Worm (Caenorhabditis elegans): ENCODE measurements around the gene K02E11.10.
A peak's percentile ranks its signal among the peaks of the same experiment; 100 is the strongest.

Gene K02E11.10

ce11 chrV:14200086-14200485 lies 40.9 kb downstream of the K02E11.10 start (continued):
- peak; percentile 65 for TF ChIP-seq lin-15B (tag; optimal IDR thresholded peaks at IDR 0.05)
- TF ChIP-seq jun-1 (tag; optimal IDR thresholded peaks at IDR 0.05): peak; percentile 85
- peak; percentile 40 for TF ChIP-seq ama-1 (optimal IDR thresholded peaks at IDR 0.05)
- TF ChIP-seq unc-86 (tag; optimal IDR thresholded peaks at IDR 0.05): peak; percentile 57
- peak; percentile 93 for TF ChIP-seq nhr-11 (tag; optimal IDR thresholded peaks at IDR 0.05)
- peak in 3 of 6 experiments; percentile 56 to 92 (median 67) for TF ChIP-seq elt-3 (tag; optimal IDR thresholded peaks at IDR 0.05)
- TF ChIP-seq nhr-47 (tag; optimal IDR thresholded peaks at IDR 0.05): peak; percentile 91
- TF ChIP-seq efl-1 (optimal IDR thresholded peaks at IDR 0.05): peak; percentile 78 to 86
- TF ChIP-seq efl-1 (GFP tag; optimal IDR thresholded peaks at IDR 0.05 in 1 of 2): peak; percentile 59 to 95
- peak; percentile 50 for TF ChIP-seq unc-130 (tag; optimal IDR thresholded peaks at IDR 0.05)
- TF ChIP-seq egl-13 (tag; optimal IDR thresholded peaks at IDR 0.05): peak; percentile 68
- peak; percentile 100 for TF ChIP-seq zip-4 (GFP tag; optimal IDR thresholded peaks at IDR 0.05)
- no peak for TF ChIP-seq ceh-90 (tag; optimal IDR thresholded peaks at IDR 0.05)
- peak; percentile 97 for TF ChIP-seq nhr-20 (tag; optimal IDR thresholded peaks at IDR 0.05)
- peak; percentile 79 for TF ChIP-seq blmp-1 (tag; optimal IDR thresholded peaks at IDR 0.05)
- no peak for TF ChIP-seq C34B4.2 (tag; optimal IDR thresholded peaks at IDR 0.05)
- peak; percentile 98 for TF ChIP-seq skn-1 (tag; optimal IDR thresholded peaks at IDR 0.05)
- TF ChIP-seq ceh-88 (GFP tag; IDR thresholded peaks at IDR 0.05): peak; percentile 51; the same call in 1 of the 2 replicates
- TF ChIP-seq nhr-71 (tag; optimal IDR thresholded peaks at IDR 0.05): peak; percentile 99
- TF ChIP-seq unc-62 (GFP tag; optimal IDR thresholded peaks at IDR 0.05): no peak
- TF ChIP-seq swsn-7 (tag; optimal IDR thresholded peaks at IDR 0.05): peak; percentile 91
- TF ChIP-seq lin-14 (GFP tag; optimal IDR thresholded peaks at IDR 0.05): peak; percentile 99
- TF ChIP-seq dsc-1 (tag; optimal IDR thresholded peaks at IDR 0.05): peak; percentile 81
- peak; percentile 90 for TF ChIP-seq nhr-19 (GFP tag; conservative IDR thresholded peaks at IDR 0.05)
- TF ChIP-seq ceh-82 (tag; optimal IDR thresholded peaks at IDR 0.05): peak; percentile 84 to 93 (median 90)
- peak; percentile 92 for TF ChIP-seq pax-3 (tag; optimal IDR thresholded peaks at IDR 0.05)
- TF ChIP-seq unc-98 (GFP tag; IDR thresholded peaks at IDR 0.05): peak; percentile 74
- TF ChIP-seq C16A3.4 (tag; optimal IDR thresholded peaks at IDR 0.05): peak; percentile 91
- TF ChIP-seq hlh-4 (tag; optimal IDR thresholded peaks at IDR 0.05): no peak
- peak; percentile 82 to 92 for TF ChIP-seq egl-27 (tag; optimal IDR thresholded peaks at IDR 0.05)
- peak; percentile 90 for TF ChIP-seq nhr-90 (tag; optimal IDR thresholded peaks at IDR 0.05; ENCODE audit: poor library complexity)
- TF ChIP-seq xbp-1 (tag; optimal IDR thresholded peaks at IDR 0.05): peak; percentile 87
- TF ChIP-seq mab-9 (GFP tag; IDR thresholded peaks at IDR 0.05): peak; percentile 59; the same call in 1 of the 2 replicates
- peak; percentile 93 for TF ChIP-seq nhr-237 (tag; optimal IDR thresholded peaks at IDR 0.05)
- TF ChIP-seq tlp-1 (tag; optimal IDR thresholded peaks at IDR 0.05): no peak
- TF ChIP-seq C04F5.9 (tag; optimal IDR thresholded peaks at IDR 0.05): peak; percentile 31
- TF ChIP-seq ets-5 (GFP tag; IDR thresholded peaks at IDR 0.05): no peak
- peak; percentile 85 for TF ChIP-seq hpl-2 (GFP tag; optimal IDR thresholded peaks at IDR 0.05)
- TF ChIP-seq sptf-1 (tag; optimal IDR thresholded peaks at IDR 0.05): no peak
- TF ChIP-seq lir-3 (tag; optimal IDR thresholded peaks at IDR 0.05; ENCODE audit: poor library complexity): peak; percentile 79
- TF ChIP-seq fkh-4 (tag; optimal IDR thresholded peaks at IDR 0.05; ENCODE audit: borderline replicate concordance): peak; percentile 57
- TF ChIP-seq dpl-1 (GFP tag; optimal IDR thresholded peaks at IDR 0.05): peak; percentile 54 to 66 (median 62)
- TF ChIP-seq elt-2 (tag; optimal IDR thresholded peaks at IDR 0.05): peak; percentile 69
- TF ChIP-seq tbx-2 (tag; optimal IDR thresholded peaks at IDR 0.05): peak; percentile 92
- TF ChIP-seq mdl-1 (tag; optimal IDR thresholded peaks at IDR 0.05): peak in 1 of 2 experiments; percentile 96
- peak; percentile 96 for TF ChIP-seq mep-1 (tag; optimal IDR thresholded peaks at IDR 0.05)
- peak; percentile 58 for TF ChIP-seq sup-37 (GFP tag; optimal IDR thresholded peaks at IDR 0.05)
- peak; percentile 87 for TF ChIP-seq snpc-4 (tag; optimal IDR thresholded peaks at IDR 0.05)
- peak; percentile 0 for TF ChIP-seq fkh-10 (GFP tag; optimal IDR thresholded peaks at IDR 0.05)
- TF ChIP-seq aha-1 (tag; optimal IDR thresholded peaks at IDR 0.05): peak; percentile 66
- peak; percentile 74 to 87 for TF ChIP-seq lin-35 (GFP tag; optimal IDR thresholded peaks at IDR 0.05)
- TF ChIP-seq ztf-11 (tag; optimal IDR thresholded peaks at IDR 0.05): peak in 1 of 2 experiments; percentile 58
- TF ChIP-seq irx-1 (tag; optimal IDR thresholded peaks at IDR 0.05): peak; percentile 85
